Worm (Caenorhabditis elegans): Measurements from ENCODE around the gene ZK1320.9.

Gene ZK1320.9

ce11 chrII:9706207-9706606, 19.7 kb upstream of the ZK1320.9 start, which contains the start of gene Y53C12A.3:
Y53C12A.3 (minus strand) TSS chrII:9706240.
- TF ChIP-seq him-1 (tag; optimal IDR thresholded peaks at IDR 0.05) = no peak
- peak; percentile 48 for TF ChIP-seq W03F9.2 (tag; optimal IDR thresholded peaks at IDR 0.05)

- no peak for TF ChIP-seq dao-5 (tag; optimal IDR thresholded peaks at IDR 0.05)
- no peak for TF ChIP-seq W03F9.2 (tag; optimal IDR thresholded peaks at IDR 0.05)
- TF ChIP-seq him-1 (tag; optimal IDR thresholded peaks at IDR 0.05) = no peak
These were observed 18.2 kb upstream of the ZK1320.9 start, which contains the start of gene Y53C12A.10 for ce11 chrII:9704746-9705145. Y53C12A.10 (minus strand) TSS chrII:9704846.

- TF ChIP-seq W03F9.2 (tag; optimal IDR thresholded peaks at IDR 0.05) (no peak), him-1 (tag; optimal IDR thresholded peaks at IDR 0.05) (no peak), dao-5 (tag; optimal IDR thresholded peaks at IDR 0.05) (no peak)
These were observed 17.1 kb upstream of the ZK1320.9 start, which contains the start of gene mop-25.2 for ce11 chrII:9703601-9704000. mop-25.2 (minus strand) TSS chrII:9703701.

ce11 chrII:9700363-9700762, 13.8 kb upstream of the ZK1320.9 start, which contains the start of the genes Y53C12A.8 and Y53C12A.7:
Y53C12A.8 (minus strand) TSS chrII:9700463.
Y53C12A.7 (plus strand) TSS chrII:9700543.
- TF ChIP-seq him-1 (tag; optimal IDR thresholded peaks at IDR 0.05) (no peak), dao-5 (tag; optimal IDR thresholded peaks at IDR 0.05) (no peak), W03F9.2 (tag; optimal IDR thresholded peaks at IDR 0.05) (no peak)

ce11 chrII:9695942-9696341, 9.4 kb upstream of the ZK1320.9 start:
- TF ChIP-seq dao-5 (tag; optimal IDR thresholded peaks at IDR 0.05) = no peak
- no peak for TF ChIP-seq W03F9.2 (tag; optimal IDR thresholded peaks at IDR 0.05)

ce11 chrII:9691839-9692238, 5.3 kb upstream of the ZK1320.9 start, which contains the start of gene nlp-11:
nlp-11 (minus strand) TSS chrII:9691939.
- TF ChIP-seq W03F9.2 (tag; optimal IDR thresholded peaks at IDR 0.05) (no peak), him-1 (tag; optimal IDR thresholded peaks at IDR 0.05) (no peak), dao-5 (tag; optimal IDR thresholded peaks at IDR 0.05) (no peak)

ce11 chrII:9690067-9690632, 3.6 kb upstream of the ZK1320.9 start:
- TF ChIP-seq W03F9.2 (tag; optimal IDR thresholded peaks at IDR 0.05) (no peak), dao-5 (tag; optimal IDR thresholded peaks at IDR 0.05) (no peak), him-1 (tag; optimal IDR thresholded peaks at IDR 0.05) (no peak)

- no peak for TF ChIP-seq him-1 (tag; optimal IDR thresholded peaks at IDR 0.05)
- TF ChIP-seq dao-5 (tag; optimal IDR thresholded peaks at IDR 0.05) = no peak
- TF ChIP-seq W03F9.2 (tag; optimal IDR thresholded peaks at IDR 0.05) = no peak
These were observed 2.3 kb downstream of the ZK1320.9 start for ce11 chrII:9684175-9684574.

- TF ChIP-seq him-1 (tag; optimal IDR thresholded peaks at IDR 0.05) = no peak
- no peak for TF ChIP-seq dao-5 (tag; optimal IDR thresholded peaks at IDR 0.05)
- no peak for TF ChIP-seq W03F9.2 (tag; optimal IDR thresholded peaks at IDR 0.05)
These were observed 4.5 kb downstream of the ZK1320.9 start for ce11 chrII:9682044-9682443.

- TF ChIP-seq W03F9.2 (tag; optimal IDR thresholded peaks at IDR 0.05) = no peak
These were observed 6.0 kb downstream of the ZK1320.9 start, which contains the start of gene ZK1320.13 for ce11 chrII:9680493-9680892. ZK1320.13 (plus strand) TSS chrII:9680793.

- TF ChIP-seq him-1 (tag; optimal IDR thresholded peaks at IDR 0.05) = no peak
- no peak for TF ChIP-seq W03F9.2 (tag; optimal IDR thresholded peaks at IDR 0.05)
- no peak for TF ChIP-seq dao-5 (tag; optimal IDR thresholded peaks at IDR 0.05)
These were observed 6.7 kb downstream of the ZK1320.9 start for ce11 chrII:9679842-9680241.

- TF ChIP-seq dao-5 (tag; optimal IDR thresholded peaks at IDR 0.05) (no peak), him-1 (tag; optimal IDR thresholded peaks at IDR 0.05) (no peak), W03F9.2 (tag; optimal IDR thresholded peaks at IDR 0.05) (no peak)
These were observed 9.0 kb downstream of the ZK1320.9 start for ce11 chrII:9677470-9677869.

ce11 chrII:9674678-9675077, 11.8 kb downstream of the ZK1320.9 start, which contains the start of gene arc-1:
arc-1 (plus strand) TSS chrII:9674978.
- TF ChIP-seq him-1 (tag; optimal IDR thresholded peaks at IDR 0.05) = no peak
- no peak for TF ChIP-seq dao-5 (tag; optimal IDR thresholded peaks at IDR 0.05)
- TF ChIP-seq W03F9.2 (tag; optimal IDR thresholded peaks at IDR 0.05) = no peak

ce11 chrII:9671308-9671707, 15.2 kb downstream of the ZK1320.9 start, which contains the start of gene ZK1320.7:
ZK1320.7 (plus strand) TSS chrII:9671608.
- no peak for TF ChIP-seq him-1 (tag; optimal IDR thresholded peaks at IDR 0.05)
- no peak for TF ChIP-seq dao-5 (tag; optimal IDR thresholded peaks at IDR 0.05)
- no peak for TF ChIP-seq W03F9.2 (tag; optimal IDR thresholded peaks at IDR 0.05)

ce11 chrII:9668959-9669358, 17.6 kb downstream of the ZK1320.9 start, which contains the start of gene taf-8:
taf-8 (plus strand) TSS chrII:9669318.
- TF ChIP-seq W03F9.2 (tag; optimal IDR thresholded peaks at IDR 0.05) (peak; percentile 16), him-1 (tag; optimal IDR thresholded peaks at IDR 0.05) (no peak)
